Worm (Caenorhabditis elegans): ENCODE data around the gene inx-11.

The inx-11 gene

ce11 chrV:12486934-12487333 lies at the start of gene inx-11:
TSS of gene inx-11 (plus strand) at chrV:12487234.
- TF ChIP-seq elt-2 (tag; optimal IDR thresholded peaks at IDR 0.05): no peak
- no peak for TF ChIP-seq egl-5 (tag; optimal IDR thresholded peaks at IDR 0.05)
- TF ChIP-seq pha-4 (tag; optimal IDR thresholded peaks at IDR 0.05): peak; percentile 75
- no peak for TF ChIP-seq egl-27 (tag; optimal IDR thresholded peaks at IDR 0.05)
- no peak for TF ChIP-seq zag-1 (tag; optimal IDR thresholded peaks at IDR 0.05)
- no peak for TF ChIP-seq R02D3.7 (tag; optimal IDR thresholded peaks at IDR 0.05)
- TF ChIP-seq elt-3 (tag; optimal IDR thresholded peaks at IDR 0.05): no peak

- no peak for TF ChIP-seq ztf-4 (tag; optimal IDR thresholded peaks at IDR 0.05)
- no peak for TF ChIP-seq skn-1 (tag; optimal IDR thresholded peaks at IDR 0.05)
- no peak for TF ChIP-seq ztf-11 (tag; optimal IDR thresholded peaks at IDR 0.05)
- no peak for TF ChIP-seq elt-2 (tag; optimal IDR thresholded peaks at IDR 0.05)
- TF ChIP-seq elt-1 (tag; optimal IDR thresholded peaks at IDR 0.05): no peak
- no peak for TF ChIP-seq nfya-1 (tag; optimal IDR thresholded peaks at IDR 0.05; ENCODE audit: insufficient read depth)
- TF ChIP-seq zag-1 (tag; optimal IDR thresholded peaks at IDR 0.05): no peak
- no peak for TF ChIP-seq mml-1 (tag; optimal IDR thresholded peaks at IDR 0.05)
- TF ChIP-seq elt-3 (tag; optimal IDR thresholded peaks at IDR 0.05): no peak
- TF ChIP-seq eor-1 (tag; optimal IDR thresholded peaks at IDR 0.05): no peak
- TF ChIP-seq unc-39 (tag; optimal IDR thresholded peaks at IDR 0.05): no peak
These were observed 45.6 kb upstream of the inx-11 start, which contains the start of gene pals-37 for ce11 chrV:12441420-12441819. TSS of gene pals-37 (minus strand) at chrV:12441520.

- TF ChIP-seq ceh-9 (tag; optimal IDR thresholded peaks at IDR 0.05) (no peak), egl-5 (tag; optimal IDR thresholded peaks at IDR 0.05) (no peak), pha-4 (tag; optimal IDR thresholded peaks at IDR 0.05) (peak; percentile 39), ceh-16 (tag; optimal IDR thresholded peaks at IDR 0.05) (no peak), pqm-1 (tag; optimal IDR thresholded peaks at IDR 0.05) (peak; percentile 30)
These were observed 43.3 kb upstream of the inx-11 start, which contains the start of gene pals-39 for ce11 chrV:12443754-12444153. TSS of gene pals-39 (minus strand) at chrV:12443854.

ce11 chrV:12446895-12447294 lies 40.1 kb upstream of the inx-11 start, which contains the start of the genes pals-38 and C54D10.9:
TSS of gene pals-38 (minus strand) at chrV:12446995.
TSS of gene C54D10.9 (plus strand) at chrV:12447153.
- TF ChIP-seq elt-1 (tag; optimal IDR thresholded peaks at IDR 0.05): no peak
- TF ChIP-seq jun-1 (tag; optimal IDR thresholded peaks at IDR 0.05): no peak
- TF ChIP-seq aly-2 (tag; optimal IDR thresholded peaks at IDR 0.05): no peak
- no peak for TF ChIP-seq skn-1 (tag; optimal IDR thresholded peaks at IDR 0.05)
- no peak for TF ChIP-seq ZK546.5 (tag; optimal IDR thresholded peaks at IDR 0.05)
- no peak for TF ChIP-seq snpc-4 (tag; optimal IDR thresholded peaks at IDR 0.05)
- no peak for TF ChIP-seq unc-39 (tag; optimal IDR thresholded peaks at IDR 0.05)
- no peak for TF ChIP-seq pha-4 (tag; optimal IDR thresholded peaks at IDR 0.05)

ce11 chrV:12449902-12450301 lies 37.1 kb upstream of the inx-11 start, which contains the start of gene C54D10.10:
TSS of gene C54D10.10 (minus strand) at chrV:12450002.
- TF ChIP-seq ztf-11 (tag; optimal IDR thresholded peaks at IDR 0.05): no peak
- TF ChIP-seq nhr-11 (tag; optimal IDR thresholded peaks at IDR 0.05): no peak
- no peak for TF ChIP-seq elt-3 (tag; optimal IDR thresholded peaks at IDR 0.05)
- no peak for TF ChIP-seq nhr-77 (tag; optimal IDR thresholded peaks at IDR 0.05)
- no peak for TF ChIP-seq snpc-4 (tag; optimal IDR thresholded peaks at IDR 0.05)
- no peak for TF ChIP-seq lin-15B (tag; optimal IDR thresholded peaks at IDR 0.05)
- no peak for TF ChIP-seq elt-1 (tag; optimal IDR thresholded peaks at IDR 0.05)
- TF ChIP-seq elt-2 (tag; optimal IDR thresholded peaks at IDR 0.05): no peak
- TF ChIP-seq pqm-1 (tag; optimal IDR thresholded peaks at IDR 0.05): no peak
- TF ChIP-seq nhr-67 (tag; optimal IDR thresholded peaks at IDR 0.05): no peak
- TF ChIP-seq mdl-1 (tag; optimal IDR thresholded peaks at IDR 0.05): no peak
- TF ChIP-seq nhr-43 (tag; optimal IDR thresholded peaks at IDR 0.05; ENCODE audit: poor library complexity, severe bottlenecking): no peak
- no peak for TF ChIP-seq hmg-11 (tag; optimal IDR thresholded peaks at IDR 0.05)
- no peak for TF ChIP-seq ztf-4 (tag; optimal IDR thresholded peaks at IDR 0.05)
- TF ChIP-seq daf-12 (tag; optimal IDR thresholded peaks at IDR 0.05): no peak

- TF ChIP-seq elt-3 (tag; optimal IDR thresholded peaks at IDR 0.05): no peak
- TF ChIP-seq pha-4 (tag; optimal IDR thresholded peaks at IDR 0.05): peak; percentile 33
- peak; percentile 46 for TF ChIP-seq nfya-1 (tag; optimal IDR thresholded peaks at IDR 0.05; ENCODE audit: insufficient read depth)
- no peak for TF ChIP-seq skn-1 (tag; optimal IDR thresholded peaks at IDR 0.05)
- TF ChIP-seq nhr-23 (tag; optimal IDR thresholded peaks at IDR 0.05): no peak
- no peak for TF ChIP-seq lsy-12 (tag; optimal IDR thresholded peaks at IDR 0.05)
- TF ChIP-seq ceh-16 (tag; optimal IDR thresholded peaks at IDR 0.05): no peak
- TF ChIP-seq R02D3.7 (tag; optimal IDR thresholded peaks at IDR 0.05): peak; percentile 66
- TF ChIP-seq ZK546.5 (tag; optimal IDR thresholded peaks at IDR 0.05): no peak
- no peak for TF ChIP-seq snpc-4 (tag; optimal IDR thresholded peaks at IDR 0.05)
- no peak for TF ChIP-seq ceh-82 (tag; optimal IDR thresholded peaks at IDR 0.05)
- TF ChIP-seq mdl-1 (tag; optimal IDR thresholded peaks at IDR 0.05): no peak
- TF ChIP-seq egl-5 (tag; optimal IDR thresholded peaks at IDR 0.05): no peak
- no peak for TF ChIP-seq nhr-67 (tag; optimal IDR thresholded peaks at IDR 0.05)
- TF ChIP-seq nhr-237 (tag; optimal IDR thresholded peaks at IDR 0.05): no peak
- no peak for TF ChIP-seq ceh-28 (tag; optimal IDR thresholded peaks at IDR 0.05)
- no peak for TF ChIP-seq pqm-1 (tag; optimal IDR thresholded peaks at IDR 0.05)
- no peak for TF ChIP-seq unc-62 (GFP tag; optimal IDR thresholded peaks at IDR 0.05)
- no peak for TF ChIP-seq nhr-12 (tag; optimal IDR thresholded peaks at IDR 0.05)
- TF ChIP-seq daf-12 (tag; optimal IDR thresholded peaks at IDR 0.05): no peak
- TF ChIP-seq fkh-10 (GFP tag; optimal IDR thresholded peaks at IDR 0.05): no peak
- no peak for TF ChIP-seq eor-1 (tag; optimal IDR thresholded peaks at IDR 0.05)
- TF ChIP-seq ama-1 (optimal IDR thresholded peaks at IDR 0.05): no peak
- no peak for TF ChIP-seq aly-2 (tag; optimal IDR thresholded peaks at IDR 0.05)
These were observed 36.6 kb upstream of the inx-11 start, which contains the start of gene F28C1.1 for ce11 chrV:12450441-12450840. TSS of gene F28C1.1 (plus strand) at chrV:12450805.
